Worm (Caenorhabditis elegans): Measurements from ENCODE around the gene ndua-1.

ndua-1 gene

DNA sequence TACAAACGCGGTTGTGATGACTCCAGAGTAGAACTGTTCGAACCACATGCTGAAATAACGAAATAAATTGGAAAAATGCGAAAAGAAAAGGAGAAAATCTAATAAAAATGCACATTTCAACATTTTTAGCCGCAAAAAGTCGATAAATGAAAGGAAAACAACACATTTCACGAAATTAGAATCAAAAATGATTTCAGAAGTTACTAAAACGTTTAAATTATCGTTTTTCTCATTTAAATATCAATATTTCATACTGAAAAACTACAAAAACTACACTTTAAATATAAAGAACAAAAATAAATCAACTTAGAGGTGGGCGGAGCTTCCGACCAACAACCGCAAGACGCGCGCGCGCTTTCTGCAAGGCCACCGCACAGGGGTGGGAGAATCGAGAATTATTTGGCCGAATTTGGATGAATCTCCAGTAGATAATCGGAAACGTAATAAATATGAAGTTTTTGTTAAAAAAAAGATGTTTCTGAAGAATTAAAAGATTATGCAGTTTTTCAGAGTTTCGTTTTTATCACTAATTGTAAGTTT is at the start of gene ndua-1:
ndua-1 (minus strand) TSS at position 51 of the 540 bp plus-strand sequence.
- TF ChIP-seq unc-120 (tag; optimal IDR thresholded peaks at IDR 0.05; ENCODE audit: poor library complexity, severe bottlenecking), result peak; percentile 72
- peak; percentile 47 for TF ChIP-seq sptf-1 (tag; optimal IDR thresholded peaks at IDR 0.05)
- TF ChIP-seq mep-1 (tag; optimal IDR thresholded peaks at IDR 0.05), result peak; percentile 60
- TF ChIP-seq ces-1 (GFP tag; optimal IDR thresholded peaks at IDR 0.05), result peak; percentile 84
- peak; percentile 7 for TF ChIP-seq nhr-2 (tag; optimal IDR thresholded peaks at IDR 0.05)
- TF ChIP-seq snpc-4 (tag; optimal IDR thresholded peaks at IDR 0.05), result no peak
- TF ChIP-seq pha-4 (tag; optimal IDR thresholded peaks at IDR 0.05), result peak; percentile 25
- no peak for TF ChIP-seq nhr-237 (tag; optimal IDR thresholded peaks at IDR 0.05)
- TF ChIP-seq lsy-2 (tag; optimal IDR thresholded peaks at IDR 0.05), result peak; percentile 54
- no peak for TF ChIP-seq ztf-11 (tag; optimal IDR thresholded peaks at IDR 0.05)

ce11 chrV:20891871-20892270 is 40.2 kb upstream of the ndua-1 start:
- no peak for TF ChIP-seq elt-1 (tag; optimal IDR thresholded peaks at IDR 0.05; ENCODE audit: borderline replicate concordance, insufficient read depth)
- no peak for TF ChIP-seq nhr-237 (tag; optimal IDR thresholded peaks at IDR 0.05)
- no peak for TF ChIP-seq hlh-1 (tag; optimal IDR thresholded peaks at IDR 0.05)
- TF ChIP-seq mab-5 (tag; optimal IDR thresholded peaks at IDR 0.05), result no peak
- TF ChIP-seq sem-2 (GFP tag; optimal IDR thresholded peaks at IDR 0.05), result no peak
- TF ChIP-seq flh-1 (GFP tag; optimal IDR thresholded peaks at IDR 0.05), result no peak
- no peak for TF ChIP-seq ceh-43 (GFP tag; optimal IDR thresholded peaks at IDR 0.05)
- no peak for TF ChIP-seq lsy-2 (tag; optimal IDR thresholded peaks at IDR 0.05)
- TF ChIP-seq elt-3 (tag; optimal IDR thresholded peaks at IDR 0.05), result no peak
- TF ChIP-seq M03D4.4 (tag; optimal IDR thresholded peaks at IDR 0.05), result no peak
- TF ChIP-seq lin-13 (tag; optimal IDR thresholded peaks at IDR 0.05), result no peak

ce11 chrV:20879069-20879667 is 27.5 kb upstream of the ndua-1 start, which contains the start of gene unc-80:
Gene unc-80, plus strand, starts transcription at chrV:20879601.
- no peak for TF ChIP-seq zip-8 (tag; optimal IDR thresholded peaks at IDR 0.05)
- TF ChIP-seq nhr-12 (tag; optimal IDR thresholded peaks at IDR 0.05), result no peak
- no peak for TF ChIP-seq lin-32 (GFP tag; optimal IDR thresholded peaks at IDR 0.05)
- TF ChIP-seq ztf-11 (tag; optimal IDR thresholded peaks at IDR 0.05), result no peak
- no peak for TF ChIP-seq hlh-1 (tag; optimal IDR thresholded peaks at IDR 0.05)
- peak; percentile 6 for TF ChIP-seq mep-1 (tag; optimal IDR thresholded peaks at IDR 0.05)
- TF ChIP-seq M03D4.4 (tag; optimal IDR thresholded peaks at IDR 0.05), result no peak
- TF ChIP-seq flh-1 (GFP tag; optimal IDR thresholded peaks at IDR 0.05), result no peak
- peak; percentile 8 for TF ChIP-seq unc-120 (tag; optimal IDR thresholded peaks at IDR 0.05; ENCODE audit: poor library complexity, severe bottlenecking)
- TF ChIP-seq lin-13 (tag; optimal IDR thresholded peaks at IDR 0.05), result no peak
- TF ChIP-seq drap-1 (GFP tag; optimal IDR thresholded peaks at IDR 0.05), result no peak
- TF ChIP-seq unc-39 (tag; optimal IDR thresholded peaks at IDR 0.05), result no peak
- no peak for TF ChIP-seq sptf-1 (tag; optimal IDR thresholded peaks at IDR 0.05)
- peak; percentile 84 for TF ChIP-seq ces-1 (GFP tag; optimal IDR thresholded peaks at IDR 0.05)
- no peak for TF ChIP-seq tbx-8 (GFP tag; optimal IDR thresholded peaks at IDR 0.05)
- TF ChIP-seq elt-3 (tag; optimal IDR thresholded peaks at IDR 0.05), result no peak
- no peak for TF ChIP-seq blmp-1 (tag; optimal IDR thresholded peaks at IDR 0.05)
- TF ChIP-seq lsy-2 (tag; optimal IDR thresholded peaks at IDR 0.05), result no peak
- no peak for TF ChIP-seq nhr-2 (tag; optimal IDR thresholded peaks at IDR 0.05)
- no peak for TF ChIP-seq ceh-43 (GFP tag; optimal IDR thresholded peaks at IDR 0.05)
- no peak for TF ChIP-seq nhr-76 (tag; optimal IDR thresholded peaks at IDR 0.05)
- TF ChIP-seq ceh-83 (GFP tag; optimal IDR thresholded peaks at IDR 0.05), result no peak

- TF ChIP-seq bed-3 (GFP tag; optimal IDR thresholded peaks at IDR 0.05), result no peak
- TF ChIP-seq ceh-39 (tag; optimal IDR thresholded peaks at IDR 0.05), result no peak
- no peak for TF ChIP-seq nhr-237 (tag; optimal IDR thresholded peaks at IDR 0.05)
- no peak for TF ChIP-seq pha-4 (tag; optimal IDR thresholded peaks at IDR 0.05)
- TF ChIP-seq unc-120 (tag; optimal IDR thresholded peaks at IDR 0.05; ENCODE audit: poor library complexity, severe bottlenecking), result no peak
- TF ChIP-seq unc-62 (GFP tag; optimal IDR thresholded peaks at IDR 0.05), result no peak
- TF ChIP-seq cnd-1 (tag; optimal IDR thresholded peaks at IDR 0.05), result no peak
- TF ChIP-seq drap-1 (GFP tag; optimal IDR thresholded peaks at IDR 0.05), result no peak
- no peak for TF ChIP-seq mep-1 (tag; optimal IDR thresholded peaks at IDR 0.05)
Measured at ce11 chrV:20875324-20875723, 23.6 kb upstream of the ndua-1 start.

All from whole organism, mixed stage, embryonic.